Worm (Caenorhabditis elegans) whole organism, mixed stage, embryonic: ENCODE results near the gene C49C3.21.

Source experiments
- M03D4.4 ChIP-seq: sonication (generic microtip); optimal IDR thresholded peaks from 2 replicates; lab custom pipeline; 2017; ENCODE audit warnings: mild to moderate bottlenecking, missing genetic modification characterization, missing compliant biosample characterization
- bed-3 ChIP-seq: fragments of 200-800 bp; sonication (Bioruptor generic); optimal IDR thresholded peaks from 3 replicates; lab custom pipeline; 2018; ENCODE audit warnings: mild to moderate bottlenecking, missing genetic modification characterization, moderate library complexity, missing compliant biosample characterization
- blmp-1 ChIP-seq: fragments of 150-350 bp; optimal IDR thresholded peaks from 2 replicates; lab custom pipeline; 2014; ENCODE audit warnings: missing biosample characterization, missing genetic modification characterization
- ceh-39 ChIP-seq: fragments of 150-350 bp; optimal IDR thresholded peaks from 2 replicates; lab custom pipeline; 2014; ENCODE audit warnings: missing biosample characterization, missing genetic modification characterization
- ceh-43 ChIP-seq: fragments of 200-800 bp; sonication (Bioruptor generic); optimal IDR thresholded peaks from 2 replicates; lab custom pipeline; 2018; ENCODE audit warnings: mild to moderate bottlenecking, missing genetic modification characterization, moderate library complexity, missing compliant biosample characterization
- ceh-83 ChIP-seq: fragments of 200-800 bp; sonication (Bioruptor generic); optimal IDR thresholded peaks from 2 replicates; lab custom pipeline; 2018; ENCODE audit warnings: mild to moderate bottlenecking, missing genetic modification characterization, missing compliant biosample characterization
- ces-1 ChIP-seq: fragments of 150-350 bp; optimal IDR thresholded peaks from 2 replicates; lab custom pipeline; 2014; ENCODE audit warnings: missing biosample characterization, missing genetic modification reagents, missing genetic modification characterization
- cnd-1 ChIP-seq: fragments of 200-800 bp; sonication (Bioruptor generic); optimal IDR thresholded peaks from 2 replicates; lab custom pipeline; 2018; ENCODE audit warnings: mild to moderate bottlenecking, missing genetic modification characterization, missing compliant biosample characterization
- drap-1 ChIP-seq: fragments of 200-800 bp; sonication (Bioruptor generic); optimal IDR thresholded peaks from 3 replicates; lab custom pipeline; 2018; ENCODE audit warnings: mild to moderate bottlenecking, missing genetic modification characterization, missing compliant biosample characterization
- elt-1 ChIP-seq: sonication (generic microtip); optimal IDR thresholded peaks from 2 replicates; lab custom pipeline; 2017; ENCODE audit warnings: missing genetic modification characterization, mild to moderate bottlenecking, missing compliant biosample characterization, antibody characterized with exemption, moderate library complexity, borderline replicate concordance; ENCODE audit not compliant: insufficient read depth
- elt-3 ChIP-seq: fragments of 150-350 bp; optimal IDR thresholded peaks from 2 replicates; lab custom pipeline; 2014; ENCODE audit warnings: missing biosample characterization, missing genetic modification characterization
- flh-1 ChIP-seq: fragments of 200-800 bp; sonication (Bioruptor generic); optimal IDR thresholded peaks from 2 replicates; lab custom pipeline; 2018; ENCODE audit warnings: mild to moderate bottlenecking, missing genetic modification characterization, moderate library complexity, missing compliant biosample characterization
- ham-2 ChIP-seq: fragments of 200-800 bp; sonication (Bioruptor generic); optimal IDR thresholded peaks from 2 replicates; lab custom pipeline; 2018; ENCODE audit warnings: mild to moderate bottlenecking, missing genetic modification characterization, missing compliant biosample characterization
- hlh-1 ChIP-seq: fragments of 150-350 bp; optimal IDR thresholded peaks from 2 replicates; lab custom pipeline; 2014; ENCODE audit warnings: missing biosample characterization, missing genetic modification reagents, missing genetic modification characterization
- lin-13 ChIP-seq: fragments of 150-350 bp; optimal IDR thresholded peaks from 2 replicates; lab custom pipeline; 2014; ENCODE audit warnings: missing biosample characterization, missing genetic modification characterization
- lin-32 ChIP-seq: fragments of 200-800 bp; sonication (Bioruptor generic); optimal IDR thresholded peaks from 2 replicates; lab custom pipeline; 2018; ENCODE audit warnings: mild to moderate bottlenecking, missing genetic modification characterization, missing compliant biosample characterization
- lsy-2 ChIP-seq: fragments of 150-350 bp; optimal IDR thresholded peaks from 2 replicates; lab custom pipeline; 2014; ENCODE audit warnings: missing biosample characterization, missing genetic modification characterization
- mab-5 ChIP-seq: fragments of 150-350 bp; optimal IDR thresholded peaks from 2 replicates; lab custom pipeline; 2014; ENCODE audit warnings: missing biosample characterization, missing genetic modification characterization
- mep-1 ChIP-seq: fragments of 150-350 bp; optimal IDR thresholded peaks from 2 replicates; lab custom pipeline; 2017; ENCODE audit warnings: missing biosample characterization, missing genetic modification reagents, missing genetic modification characterization, inconsistent platforms
- mls-2 ChIP-seq: sonication (generic microtip); optimal IDR thresholded peaks from 2 replicates; lab custom pipeline; 2016; ENCODE audit warnings: mild to moderate bottlenecking, missing genetic modification characterization, moderate library complexity, missing compliant biosample characterization
- nhr-12 ChIP-seq: fragments of 150-350 bp; optimal IDR thresholded peaks from 2 replicates; lab custom pipeline; 2014; ENCODE audit warnings: missing biosample characterization, missing genetic modification characterization
- nhr-2 ChIP-seq: fragments of 150-350 bp; optimal IDR thresholded peaks from 2 replicates; lab custom pipeline; 2014; ENCODE audit warnings: missing biosample characterization, missing genetic modification characterization
- nhr-237 ChIP-seq: fragments of 150-350 bp; optimal IDR thresholded peaks from 2 replicates; lab custom pipeline; 2014; ENCODE audit warnings: missing biosample characterization, missing genetic modification characterization
- nhr-28 ChIP-seq: fragments of 150-350 bp; optimal IDR thresholded peaks from 2 replicates; lab custom pipeline; 2014; ENCODE audit warnings: missing biosample characterization, missing genetic modification characterization
- nhr-76 ChIP-seq: sonication (generic microtip); optimal IDR thresholded peaks from 2 replicates; lab custom pipeline; 2017; ENCODE audit warnings: missing biosample characterization, missing genetic modification characterization
- pha-4 ChIP-seq: fragments of 150-350 bp; optimal IDR thresholded peaks from 2 replicates; lab custom pipeline; 2018; ENCODE audit warnings: missing biosample characterization, missing genetic modification reagents, missing genetic modification characterization
- sem-2 ChIP-seq: fragments of 200-800 bp; sonication (Bioruptor generic); optimal IDR thresholded peaks from 2 replicates; lab custom pipeline; 2018; ENCODE audit warnings: mild to moderate bottlenecking, missing genetic modification characterization, missing compliant biosample characterization
- snpc-4 ChIP-seq: fragments of 150-350 bp; optimal IDR thresholded peaks from 2 replicates; lab custom pipeline; 2014; ENCODE audit warnings: missing biosample characterization, missing genetic modification characterization
- sptf-1 ChIP-seq: sonication (generic microtip); optimal IDR thresholded peaks from 2 replicates; lab custom pipeline; 2017; ENCODE audit warnings: mild to moderate bottlenecking, missing genetic modification characterization, moderate library complexity, missing compliant biosample characterization
- tbx-8 ChIP-seq: fragments of 200-800 bp; sonication (Bioruptor generic); optimal IDR thresholded peaks from 2 replicates; lab custom pipeline; 2018; ENCODE audit warnings: mild to moderate bottlenecking, missing genetic modification characterization, moderate library complexity, missing compliant biosample characterization
- unc-120 ChIP-seq: sonication (generic microtip); optimal IDR thresholded peaks from 2 replicates; lab custom pipeline; 2017; ENCODE audit warnings: missing genetic modification characterization, missing compliant biosample characterization; ENCODE audit not compliant: poor library complexity, severe bottlenecking
- unc-62 ChIP-seq: fragments of 150-350 bp; optimal IDR thresholded peaks from 2 replicates; lab custom pipeline; 2014; ENCODE audit warnings: missing biosample characterization, missing genetic modification reagents, missing genetic modification characterization
- zip-8 ChIP-seq: fragments of 150-350 bp; optimal IDR thresholded peaks from 2 replicates; lab custom pipeline; 2014; ENCODE audit warnings: missing biosample characterization, missing genetic modification characterization
- ztf-11 ChIP-seq: fragments of 150-350 bp; optimal IDR thresholded peaks from 2 replicates; lab custom pipeline; 2014; ENCODE audit warnings: missing biosample characterization, missing genetic modification characterization

Gene C49C3.21

DNA sequence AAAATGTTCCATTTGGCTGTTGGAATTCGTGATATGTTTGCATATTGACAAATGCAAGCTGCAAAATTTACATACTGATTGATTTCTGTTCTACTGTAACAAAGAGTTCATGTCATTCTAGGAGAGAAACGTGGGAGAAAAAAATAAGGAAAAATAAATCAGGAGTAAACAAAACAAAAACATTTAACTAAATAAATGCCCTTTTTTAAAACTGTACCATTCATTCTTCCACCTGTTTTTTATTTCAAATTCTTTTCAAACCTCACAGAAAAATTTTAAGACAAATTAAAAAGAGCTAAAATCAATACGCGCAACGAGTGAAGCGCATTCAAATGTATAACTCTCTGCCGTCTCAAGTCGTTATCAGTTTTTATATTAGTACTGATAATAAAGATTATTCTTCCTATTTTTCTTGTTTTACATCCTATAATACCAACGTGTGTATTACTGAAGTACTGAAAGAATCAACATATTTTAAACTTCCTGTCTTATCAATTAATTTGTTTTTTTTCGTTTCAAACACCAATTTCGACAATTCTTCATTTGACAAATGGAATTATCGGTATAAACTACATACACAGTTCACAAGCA lies 3.8 kb upstream of the C49C3.21 start, which contains the start of gene C49C3.10:
C49C3.10 (minus strand) TSS at position 51 of the 591 bp plus-strand sequence.
- TF ChIP-seq unc-120 (tag; lab: Kevin White, UChicago) (no peak), pha-4 (no peak), nhr-28 (tag; lab: Kevin White, UChicago) (no peak), ham-2 (GFP tag; lab: Kevin White, UChicago) (no peak), bed-3 (GFP tag; lab: Kevin White, UChicago) (no peak), lsy-2 (tag; lab: Kevin White, UChicago) (no peak), hlh-1 (tag; lab: Kevin White, UChicago) (no peak), flh-1 (GFP tag; lab: Kevin White, UChicago) (no peak), mep-1 (tag; lab: Kevin White, UChicago) (no peak), ceh-83 (GFP tag; lab: Kevin White, UChicago) (no peak), nhr-12 (tag; lab: Kevin White, UChicago) (no peak), lin-32 (no peak), nhr-76 (tag; lab: Kevin White, UChicago) (no peak), ces-1 (GFP tag; lab: Kevin White, UChicago) (no peak), M03D4.4 (tag; lab: Kevin White, UChicago) (no peak), blmp-1 (tag; lab: Kevin White, UChicago) (no peak), cnd-1 (tag; lab: Kevin White, UChicago) (no peak), unc-62 (no peak)

DNA sequence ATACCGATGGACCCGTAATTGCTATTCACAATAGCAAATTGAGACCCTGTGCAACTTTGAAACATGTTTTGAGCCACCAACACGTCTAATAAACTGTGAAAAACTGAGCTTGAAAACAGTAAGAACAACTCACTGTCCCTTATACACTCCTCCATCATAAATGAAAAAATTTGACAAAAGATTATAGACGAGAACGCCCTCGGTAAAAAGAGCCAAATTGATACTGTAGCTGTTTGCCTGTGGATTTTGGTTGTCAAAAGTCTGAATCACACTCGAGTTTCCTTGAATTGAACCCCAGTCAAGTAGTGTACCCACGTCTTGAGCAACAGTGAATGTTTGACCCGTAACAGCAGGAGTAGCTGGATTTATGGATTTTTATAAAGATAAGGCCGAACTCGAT lies 1.7 kb upstream of the C49C3.21 start:
- no peak for TF ChIP-seq ceh-83 (GFP tag; lab: Kevin White, UChicago)
- TF ChIP-seq lin-13: no peak
- no peak for TF ChIP-seq nhr-76 (tag; lab: Kevin White, UChicago)
- no peak for TF ChIP-seq ces-1 (GFP tag; lab: Kevin White, UChicago)
- TF ChIP-seq lin-32: no peak
- no peak for TF ChIP-seq flh-1 (GFP tag; lab: Kevin White, UChicago)
- no peak for TF ChIP-seq ceh-43 (GFP tag; lab: Kevin White, UChicago)
- TF ChIP-seq drap-1: no peak
- no peak for TF ChIP-seq mab-5 (tag; lab: Kevin White, UChicago)
- TF ChIP-seq nhr-2 (tag; lab: Kevin White, UChicago): no peak
- TF ChIP-seq zip-8: no peak
- TF ChIP-seq blmp-1 (tag; lab: Kevin White, UChicago): no peak
- no peak for TF ChIP-seq elt-3 (tag; lab: Kevin White, UChicago)
- no peak for TF ChIP-seq nhr-12 (tag; lab: Kevin White, UChicago)
- TF ChIP-seq sptf-1 (tag; lab: Kevin White, UChicago): no peak
- no peak for TF ChIP-seq snpc-4 (tag; lab: Kevin White, UChicago)
- no peak for TF ChIP-seq tbx-8 (GFP tag; lab: Kevin White, UChicago)
- TF ChIP-seq cnd-1 (tag; lab: Kevin White, UChicago): no peak
- TF ChIP-seq hlh-1 (tag; lab: Kevin White, UChicago): no peak

ce11 chrIV:17342179-17342578 lies 588 bp upstream of the C49C3.21 start, which contains the start of gene C49C3.9:
TSS of gene C49C3.9 (minus strand) at chrIV:17342314.
- TF ChIP-seq sptf-1 (tag; lab: Kevin White, UChicago) (no peak), ceh-43 (GFP tag; lab: Kevin White, UChicago) (no peak), ceh-39 (tag; lab: Kevin White, UChicago) (no peak), elt-1 (tag; lab: Kevin White, UChicago) (no peak), ztf-11 (tag; lab: Kevin White, UChicago) (no peak), mep-1 (tag; lab: Kevin White, UChicago) (no peak), nhr-237 (tag; lab: Kevin White, UChicago) (no peak), sem-2 (GFP tag; lab: Kevin White, UChicago) (no peak), tbx-8 (GFP tag; lab: Kevin White, UChicago) (no peak), drap-1 (no peak), cnd-1 (tag; lab: Kevin White, UChicago) (no peak), mls-2 (no peak), lin-13 (no peak), pha-4 (no peak), ceh-83 (GFP tag; lab: Kevin White, UChicago) (no peak), elt-3 (tag; lab: Kevin White, UChicago) (no peak)
- TF ChIP-seq, all 35 proteins: peak for 0
